Worm (Caenorhabditis elegans) whole organism, L1 larva: ENCODE data around the gene Y34B4A.10.

ENCODE experiments used
- lin-39 ChIP-seq: fragments of 150-350 bp; optimal IDR thresholded peaks from 2 replicates; lab custom pipeline; 2014; ENCODE audit warnings: missing biosample characterization, missing genetic modification reagents, missing genetic modification characterization
- mdl-1 ChIP-seq, 2 experiments: fragments of 150-350 bp; optimal IDR thresholded peaks; 2 replicates each; lab custom pipeline; 2014 to 2017; ENCODE audit warnings: missing biosample characterization in 2 of 2, missing genetic modification characterization in 2 of 2, inconsistent platforms in 1 of 2
- nhr-71 ChIP-seq: sonication (generic microtip); optimal IDR thresholded peaks from 2 replicates; lab custom pipeline; 2016; ENCODE audit warnings: mild to moderate bottlenecking, missing genetic modification characterization, moderate library complexity, missing compliant biosample characterization
- pqm-1 ChIP-seq: sonication (generic microtip); optimal IDR thresholded peaks from 3 replicates; lab custom pipeline; 2017; ENCODE audit warnings: missing biosample characterization, missing genetic modification characterization

ce11 chrX:5243382-5243979 is 6.2 kb upstream of the Y34B4A.10 start, which contains the start of gene mtm-5:
- TF ChIP-seq mdl-1 (tag; optimal IDR thresholded peaks at IDR 0.05; lab: Kevin White, UChicago) (no peak), pqm-1 (tag; lab: Kevin White, UChicago) (no peak), lin-39 (tag; lab: Kevin White, UChicago) (no peak), nhr-71 (tag; lab: Kevin White, UChicago) (no peak)
